Worm (Caenorhabditis elegans) whole organism, L1 larva: Measurements from ENCODE around the gene K08B12.1.

ENCODE experiments used
- C34B4.2 ChIP-seq: sonication (generic microtip); optimal IDR thresholded peaks from 2 replicates; lab custom pipeline; 2017; ENCODE audit warnings: mild to moderate bottlenecking, missing genetic modification characterization, missing compliant biosample characterization
- dpl-1 ChIP-seq, 3 experiments: fragments of 150-350 bp in 2 of 3; sonication (generic microtip) in 1 of 3; optimal IDR thresholded peaks; 2 replicates each; lab custom pipeline; 2014 to 2017; ENCODE audit warnings: missing biosample characterization in 3 of 3, missing genetic modification characterization in 3 of 3, missing genetic modification reagents in 3 of 3
- efl-1 ChIP-seq, 4 experiments: fragments of 150-350 bp; optimal IDR thresholded peaks in 3 of 4; peaks in 1 of 4; 1 replicate in 1 of 4; 2 replicates in 3 of 4; lab custom pipeline; 2014; ENCODE audit warnings: missing biosample characterization in 2 of 4, missing genetic modification characterization in 2 of 4, missing genetic modification reagents in 2 of 4
- ets-5 ChIP-seq: fragments of 200-800 bp; sonication (Bioruptor generic); IDR thresholded peaks from 2 replicates; pipeline ENCODE4 v1.3.6; 2022; ENCODE audit warnings: missing genetic modification characterization, missing compliant biosample characterization
- fkh-10 ChIP-seq: sonication (generic microtip); optimal IDR thresholded peaks from 2 replicates; lab custom pipeline; 2017; ENCODE audit warnings: missing biosample characterization, missing genetic modification reagents, missing genetic modification characterization
- fos-1 ChIP-seq: fragments of 150-350 bp; optimal IDR thresholded peaks from 2 replicates; lab custom pipeline; 2014; ENCODE audit warnings: missing biosample characterization, missing genetic modification characterization
- hlh-17 ChIP-seq: fragments of 200-800 bp; sonication (Bioruptor generic); optimal IDR thresholded peaks from 2 replicates; lab custom pipeline; 2018; ENCODE audit warnings: missing genetic modification characterization, mild to moderate bottlenecking, missing compliant biosample characterization, moderate library complexity, borderline replicate concordance
- lir-3 ChIP-seq: sonication (generic microtip); optimal IDR thresholded peaks from 2 replicates; lab custom pipeline; 2016; ENCODE audit warnings: mild to moderate bottlenecking, missing genetic modification characterization, moderate library complexity, missing compliant biosample characterization; ENCODE audit not compliant: poor library complexity
- nhr-237 ChIP-seq: fragments of 150-350 bp; optimal IDR thresholded peaks from 2 replicates; lab custom pipeline; 2014; ENCODE audit warnings: missing biosample characterization, missing genetic modification characterization
- nhr-77 ChIP-seq: fragments of 150-350 bp; optimal IDR thresholded peaks from 2 replicates; lab custom pipeline; 2014; ENCODE audit warnings: missing biosample characterization, missing genetic modification characterization
- vab-15 ChIP-seq: sonication (generic microtip); optimal IDR thresholded peaks from 2 replicates; lab custom pipeline; 2017; ENCODE audit warnings: missing genotype, mild to moderate bottlenecking, missing genetic modification characterization, missing compliant biosample characterization

- TF ChIP-seq fos-1 (no peak), nhr-237 (tag; lab: Kevin White, UChicago) (no peak), fkh-10 (GFP tag; lab: Kevin White, UChicago) (no peak), efl-1 (optimal IDR thresholded peaks at IDR 0.05; lab: Kevin White, UChicago) (no peak), efl-1 (GFP tag; optimal IDR thresholded peaks at IDR 0.05 in 1 of 2; lab: Kevin White, UChicago) (peak in 1 of 2 experiments; percentile 91), lir-3 (tag; lab: Kevin White, UChicago) (no peak), hlh-17 (no peak), nhr-77 (no peak), ets-5 (GFP tag; lab: Robert Waterston, UW) (no peak), dpl-1 (GFP tag; optimal IDR thresholded peaks at IDR 0.05; lab: Kevin White, UChicago) (no peak), C34B4.2 (tag; lab: Kevin White, UChicago) (no peak), vab-15 (tag; lab: Kevin White, UChicago) (no peak)
Observed at ce11 chrV:6217142-6217541, 42.0 kb upstream of the K08B12.1 start.
